Fruit fly (Drosophila melanogaster): Measurements from ENCODE around the gene CG6171.

CG6171 gene

DNA sequence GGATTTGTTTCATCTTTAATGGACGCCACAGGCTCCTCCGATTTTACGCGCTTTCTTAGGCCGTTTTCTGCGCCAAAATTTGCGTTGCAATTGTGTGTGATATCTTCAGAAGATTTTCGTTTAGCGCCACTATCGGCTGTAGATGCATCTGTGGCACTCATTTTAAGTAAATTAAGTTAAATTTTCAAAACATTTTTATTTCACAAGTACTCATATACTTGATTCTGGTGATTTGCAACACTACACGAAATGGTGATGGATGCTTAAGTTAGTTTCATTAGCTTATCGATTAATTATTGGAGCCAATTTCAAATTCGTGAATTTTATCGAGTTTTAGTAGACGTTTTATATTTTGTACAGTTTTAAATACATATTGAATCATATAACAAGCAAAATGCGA lies at the start of gene CG6171:
Gene CG6171, minus strand, starts transcription at position 250 of the 400 bp plus-strand sequence.
- TF ChIP-seq noc (tag; optimal IDR thresholded peaks at IDR 0.05) = no peak

DNA sequence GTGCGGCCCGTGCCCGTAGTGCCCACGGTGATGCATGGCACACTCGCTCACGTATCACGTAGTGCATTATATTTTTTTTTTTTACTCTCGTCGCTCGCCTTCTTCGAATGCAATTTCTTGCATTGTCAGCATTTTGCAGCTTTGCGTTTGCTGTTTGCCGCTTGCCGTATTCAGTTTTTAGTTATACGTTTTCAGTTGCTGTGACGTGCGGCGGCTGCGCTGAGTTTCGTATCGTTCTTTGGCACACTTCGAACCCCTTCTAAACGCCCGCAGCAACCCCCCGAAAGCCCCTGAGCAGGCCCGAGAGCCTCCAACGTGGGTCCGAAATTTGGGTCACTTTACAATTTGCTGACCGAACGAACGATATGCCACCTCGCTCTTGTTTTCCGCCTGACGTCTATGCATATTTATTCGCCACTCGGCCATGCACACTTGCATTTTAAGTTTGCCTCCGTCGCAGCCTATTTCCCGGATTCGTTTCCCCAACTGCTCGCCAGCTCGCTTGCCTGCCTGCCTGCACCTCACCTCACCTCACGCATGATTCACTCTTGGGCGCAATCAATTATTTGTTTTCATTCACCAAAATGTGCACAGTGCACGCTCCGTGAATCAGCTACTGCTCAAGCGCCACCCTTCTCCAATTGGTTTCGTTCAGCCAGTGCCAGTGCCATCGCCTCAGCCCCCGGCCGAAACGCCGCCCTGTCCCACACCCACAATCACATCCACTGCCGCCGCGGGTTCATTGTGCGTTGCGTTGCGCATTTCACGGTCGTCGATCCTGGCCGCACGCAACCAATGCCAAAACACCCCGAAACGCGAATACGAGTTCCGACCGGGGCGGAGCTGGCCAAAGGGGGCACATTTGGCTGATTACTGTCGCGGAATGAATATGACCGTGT lies 47.3 kb upstream of the CG6171 start:
- TF ChIP-seq noc (tag; optimal IDR thresholded peaks at IDR 0.05) = no peak

DNA sequence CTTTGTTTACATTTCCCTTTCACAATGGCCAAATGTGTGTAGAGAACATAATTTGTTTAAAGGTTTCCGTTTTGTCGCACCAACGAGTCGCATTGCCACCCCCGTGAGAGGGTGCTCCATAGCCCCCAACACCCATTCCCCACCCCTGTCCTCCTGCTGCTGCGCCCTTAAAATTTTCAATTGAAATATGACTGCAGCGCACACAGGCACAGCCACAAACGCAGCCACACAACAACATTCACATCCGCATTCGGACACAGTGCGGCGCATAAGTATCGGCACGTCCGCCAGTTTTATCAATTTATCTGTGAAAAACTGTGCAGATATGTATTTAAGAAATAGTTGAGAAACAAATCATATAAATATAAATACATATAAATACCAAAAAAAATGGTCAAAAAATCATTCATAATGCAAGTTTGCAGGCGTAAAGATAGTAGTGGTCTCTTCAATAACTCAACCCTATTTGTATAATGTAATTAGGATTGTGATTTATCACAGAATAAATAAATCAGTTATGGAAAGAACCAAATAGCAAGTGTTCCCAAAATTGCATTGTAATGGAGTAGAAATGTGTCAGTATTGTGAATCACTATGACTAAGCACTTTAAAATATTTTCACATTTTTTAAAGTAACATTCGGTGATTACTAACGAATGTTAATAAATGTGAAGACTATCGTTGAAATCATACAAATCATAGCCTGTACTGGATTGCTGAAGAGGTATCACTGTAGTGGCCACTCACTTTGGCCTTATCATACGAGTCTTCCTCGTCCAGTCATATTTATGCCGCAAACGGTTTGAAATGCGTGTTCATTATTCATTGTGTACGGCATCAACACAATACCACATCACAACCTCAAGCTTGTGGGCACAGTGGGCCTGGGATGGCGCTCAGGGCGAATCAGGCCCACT lies 46.4 kb upstream of the CG6171 start:
- TF ChIP-seq noc (tag; optimal IDR thresholded peaks at IDR 0.05) = no peak

DNA sequence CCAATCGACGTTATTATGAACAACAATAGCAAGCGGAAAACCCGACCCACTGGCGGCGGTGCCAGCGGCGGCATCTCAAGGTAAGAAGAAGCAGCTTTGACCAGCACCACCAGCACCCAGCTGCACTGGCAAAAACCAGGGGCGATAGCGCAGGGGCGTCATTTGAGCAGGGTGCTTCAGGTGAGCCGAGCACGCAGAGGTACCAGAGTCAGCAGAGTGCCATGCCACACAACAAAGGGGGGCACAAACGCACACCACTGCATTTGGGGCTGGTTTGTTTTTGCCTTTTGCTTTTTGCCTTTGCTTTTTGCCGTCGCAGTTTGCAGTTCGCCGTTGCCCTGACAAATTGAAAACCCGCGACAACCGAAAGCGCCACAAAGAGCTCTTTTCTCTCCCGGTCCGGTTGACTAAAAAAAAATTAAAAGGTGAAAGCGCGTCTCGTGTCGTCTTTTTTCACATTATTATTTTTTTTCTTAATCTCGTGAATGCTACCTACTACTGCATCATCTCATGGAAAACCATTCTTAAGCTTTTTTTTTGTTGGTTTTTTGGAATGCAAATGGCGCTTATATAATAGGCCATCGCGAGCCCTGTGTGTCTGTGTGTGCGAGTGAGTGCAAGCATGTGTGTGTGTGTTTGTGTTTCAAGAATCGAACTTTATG lies 45.6 kb upstream of the CG6171 start:
- TF ChIP-seq noc (tag; optimal IDR thresholded peaks at IDR 0.05) = no peak

DNA sequence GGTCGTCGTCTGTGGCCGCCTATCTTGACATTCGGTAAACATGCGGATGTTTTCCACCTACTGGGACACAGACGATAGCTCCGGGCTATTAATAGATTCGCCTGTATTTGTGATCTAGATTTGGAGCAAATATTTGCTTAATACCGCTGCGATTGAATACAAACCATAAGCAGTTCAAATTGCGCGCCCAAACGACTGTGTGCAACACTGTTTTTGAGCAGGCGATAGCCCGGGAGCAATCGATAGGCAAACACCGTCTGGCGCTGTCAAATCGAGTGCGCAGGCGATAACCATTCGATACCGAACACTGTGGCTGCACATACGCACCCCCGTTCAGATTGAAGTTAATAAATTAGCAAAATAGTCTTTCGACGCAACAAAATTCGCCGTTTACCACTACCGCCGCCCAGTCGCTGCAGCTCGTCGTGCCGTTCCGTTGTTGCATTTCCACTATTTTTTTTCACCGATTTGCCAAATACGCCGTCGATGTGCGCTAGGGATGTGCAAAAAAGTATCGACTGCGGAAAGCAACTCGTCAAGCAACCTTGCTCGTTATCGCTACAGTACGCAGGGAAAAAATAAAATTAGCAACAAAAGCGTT lies 44.6 kb upstream of the CG6171 start, which contains the start of gene Atx2:
Gene Atx2, plus strand, starts transcription at position 293 of the 601 bp plus-strand sequence.
- no peak for TF ChIP-seq noc (tag; optimal IDR thresholded peaks at IDR 0.05)

DNA sequence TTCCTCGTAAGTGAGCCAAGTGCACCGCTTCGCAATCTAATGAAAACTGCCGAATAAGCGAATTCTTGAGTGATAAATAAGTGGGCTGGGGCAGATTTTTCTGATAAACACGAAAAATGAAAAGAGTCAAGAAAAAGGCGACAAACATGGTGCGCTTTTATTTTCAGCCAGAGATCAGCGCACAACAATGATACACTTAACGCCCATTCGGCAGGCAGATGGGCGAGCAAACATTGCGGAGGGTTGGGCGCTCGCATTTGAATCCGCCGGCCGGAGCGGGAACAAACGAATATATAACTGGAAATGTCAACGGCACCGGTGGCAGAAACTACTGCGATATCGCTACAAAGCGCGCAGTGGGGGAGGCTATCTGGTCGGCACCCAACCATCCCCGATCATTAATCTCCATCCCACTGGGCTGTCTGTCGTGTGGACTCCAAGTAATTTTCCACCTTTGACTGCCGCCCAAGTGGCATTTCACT lies 43.4 kb upstream of the CG6171 start, which contains the start of gene CG6125:
Gene CG6125, minus strand, starts transcription at position 51 of the 482 bp plus-strand sequence.
- TF ChIP-seq noc (tag; optimal IDR thresholded peaks at IDR 0.05) = no peak

DNA sequence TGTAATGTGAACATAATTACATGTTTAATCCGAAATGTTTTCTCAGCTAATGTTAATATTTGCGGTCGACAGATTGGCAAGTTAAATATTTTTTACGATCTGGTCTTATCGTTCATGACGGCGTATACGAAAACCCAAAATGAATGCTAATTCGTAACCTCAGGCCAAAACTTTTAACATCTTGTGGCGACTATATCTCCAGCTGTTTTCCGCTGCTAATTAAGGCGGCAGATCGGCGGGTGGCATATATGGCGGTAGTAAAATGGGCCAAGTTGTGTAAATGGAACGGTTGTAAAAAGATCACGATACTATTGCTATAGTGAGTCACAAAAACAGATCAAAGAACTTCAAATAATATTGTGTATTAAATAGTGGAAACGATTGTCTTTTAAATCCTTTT lies 42.7 kb upstream of the CG6171 start:
- no peak for TF ChIP-seq noc (tag; optimal IDR thresholded peaks at IDR 0.05)

DNA sequence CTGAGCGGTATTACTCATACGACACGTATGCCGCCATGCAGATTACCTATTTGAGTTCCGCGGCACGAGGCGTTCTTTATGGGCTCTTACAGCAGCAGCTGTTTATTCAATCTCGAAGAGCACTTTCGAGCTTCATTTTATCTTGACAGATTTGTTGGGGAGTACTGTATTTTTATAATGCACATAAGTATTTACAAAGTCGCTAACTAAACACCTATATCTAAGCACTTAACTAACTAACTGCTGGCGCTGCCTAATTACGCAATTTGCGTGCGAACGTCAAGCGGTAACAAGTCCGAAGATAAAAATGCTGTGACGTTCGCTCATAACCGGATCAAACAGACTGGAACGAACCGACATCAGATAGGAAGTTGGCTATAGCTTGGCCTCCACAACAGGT lies 39.0 kb upstream of the CG6171 start:
- TF ChIP-seq noc (tag; optimal IDR thresholded peaks at IDR 0.05) = peak; percentile 78

DNA sequence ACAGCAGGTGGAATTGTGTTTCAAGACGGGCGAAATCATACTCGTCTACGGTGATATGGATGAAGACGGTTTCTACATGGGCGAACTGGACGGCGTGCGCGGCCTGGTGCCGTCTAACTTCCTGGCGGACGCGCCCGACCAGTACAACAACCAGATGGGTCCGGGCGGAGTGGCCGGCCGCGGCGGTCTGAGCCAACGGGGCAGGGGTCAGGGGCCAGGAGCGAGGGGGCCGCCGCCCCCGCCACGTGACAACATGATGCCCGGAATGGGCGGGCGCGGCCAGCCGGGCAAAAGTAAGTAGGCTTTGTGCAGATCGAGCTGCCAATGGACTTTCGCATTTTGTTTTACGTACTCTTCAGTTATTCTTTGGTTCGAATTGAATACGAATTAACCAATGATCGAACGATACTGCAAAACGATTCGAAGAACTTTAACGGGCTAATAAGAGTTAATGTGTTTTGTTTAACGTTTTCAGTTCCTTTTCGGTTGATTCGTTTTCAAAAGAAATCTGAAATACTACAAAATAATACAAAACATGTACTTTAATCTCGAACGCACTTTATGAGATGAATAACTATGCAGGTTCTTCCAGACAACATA lies 29.6 kb upstream of the CG6171 start:
- no peak for TF ChIP-seq noc (tag; optimal IDR thresholded peaks at IDR 0.05)

DNA sequence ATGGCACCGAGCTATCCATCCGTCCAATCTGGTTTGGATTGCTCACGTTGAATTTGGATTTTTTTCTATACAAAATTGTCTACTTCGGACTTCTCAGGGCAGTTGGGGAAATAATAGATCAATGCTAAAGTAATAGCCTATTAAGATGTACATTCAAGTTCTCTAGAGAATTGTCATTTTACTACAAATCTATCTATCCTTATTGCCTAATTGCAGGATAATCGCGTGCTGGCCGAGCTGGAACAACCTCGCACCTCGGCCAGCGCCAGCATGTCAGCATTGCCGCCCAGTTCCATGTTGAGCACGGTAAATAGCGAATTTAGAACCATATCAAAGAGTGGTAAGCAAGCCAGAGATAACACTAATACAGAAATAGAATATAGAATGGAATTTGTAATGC lies 19.2 kb upstream of the CG6171 start, which contains the start of gene h-cup:
Gene h-cup, minus strand, starts transcription at position 101 of the 400 bp plus-strand sequence.
- no peak for TF ChIP-seq noc (tag; optimal IDR thresholded peaks at IDR 0.05)

DNA sequence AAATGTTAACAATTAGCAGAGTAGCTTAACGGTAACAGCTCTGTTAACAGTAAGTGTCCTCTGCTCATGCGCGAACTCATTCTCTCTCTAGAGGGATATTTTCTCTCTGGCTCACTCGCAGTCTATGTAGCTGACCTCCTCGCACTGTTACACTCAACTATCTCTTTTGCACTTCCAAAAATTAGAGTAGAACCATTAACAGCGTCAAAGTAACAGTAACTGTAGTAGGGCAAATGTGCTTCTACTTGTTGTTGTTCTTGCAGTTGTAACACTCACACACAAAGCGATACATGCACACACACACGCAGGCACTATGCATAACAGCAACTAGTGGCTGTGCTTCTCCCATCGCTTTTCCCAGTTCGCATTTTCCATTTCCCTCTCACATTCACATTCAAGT lies 15.4 kb upstream of the CG6171 start:
- TF ChIP-seq noc (tag; optimal IDR thresholded peaks at IDR 0.05) = no peak

DNA sequence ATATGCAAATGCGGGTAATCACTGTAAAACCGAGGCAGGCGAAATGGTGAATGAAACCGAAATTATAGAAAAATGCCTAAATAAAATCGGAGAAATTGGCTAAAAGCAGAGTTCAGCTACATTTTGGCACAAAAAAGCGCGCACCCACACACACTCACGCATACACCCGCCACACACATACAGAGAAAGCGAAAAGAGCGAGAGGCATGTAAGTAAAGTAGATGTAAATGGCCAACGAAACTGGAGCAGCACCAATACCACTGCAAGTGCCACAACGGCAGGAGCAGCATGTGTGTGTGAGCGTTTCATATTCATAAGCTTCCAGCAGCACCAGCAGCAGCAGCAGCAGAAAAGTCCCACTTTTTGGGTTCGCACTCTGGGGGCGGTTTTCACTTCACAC lies 11.8 kb upstream of the CG6171 start:
- no peak for TF ChIP-seq noc (tag; optimal IDR thresholded peaks at IDR 0.05)

DNA sequence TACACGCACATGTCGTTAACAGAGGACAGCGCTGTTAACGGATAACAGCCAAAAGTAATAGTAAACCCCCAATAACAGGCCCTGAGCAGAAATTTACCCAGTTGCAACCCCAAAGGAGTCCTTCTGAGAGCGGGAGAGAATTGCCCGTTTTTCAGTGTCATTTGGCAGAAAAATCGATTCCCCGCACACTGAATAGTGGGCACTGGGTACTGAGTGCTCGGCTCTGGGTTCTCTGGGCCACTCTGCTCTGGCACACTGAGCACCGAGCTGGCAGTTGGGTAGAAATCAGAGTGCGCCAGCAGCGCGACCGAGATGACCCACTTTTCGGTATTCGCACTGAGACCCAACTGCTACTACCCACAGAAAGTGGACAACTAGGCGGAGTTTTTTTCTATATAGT lies 10.7 kb upstream of the CG6171 start, which contains the start of gene Rbp:
Gene Rbp, plus strand, starts transcription at position 239 of the 400 bp plus-strand sequence.
- TF ChIP-seq noc (tag; optimal IDR thresholded peaks at IDR 0.05) = no peak

DNA sequence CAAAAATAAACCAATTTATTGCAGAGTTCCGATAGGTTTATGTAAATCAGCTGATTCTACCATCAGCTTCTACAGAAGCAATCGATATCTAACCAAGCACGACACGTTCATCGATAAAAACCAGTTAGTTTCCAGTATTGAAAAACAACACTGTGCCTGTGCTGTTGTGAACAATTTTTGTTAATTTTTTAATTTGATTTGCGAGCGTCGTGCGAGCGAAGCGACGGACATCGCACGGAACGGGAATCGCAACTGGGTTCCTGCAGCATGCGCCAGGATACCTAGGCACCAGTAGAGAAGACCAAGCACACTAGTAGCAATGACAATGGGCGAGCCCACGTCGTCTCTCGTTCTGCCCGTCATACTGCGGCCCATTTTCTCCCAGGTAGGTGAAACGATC lies 8.2 kb upstream of the CG6171 start, which contains the start of the genes Ccm3 and CG6136:
Gene Ccm3, plus strand, starts transcription at position 125 of the 400 bp plus-strand sequence.
Gene CG6136, minus strand, starts transcription at position 380 of the 400 bp plus-strand sequence.
- peak; percentile 52 for TF ChIP-seq noc (tag; optimal IDR thresholded peaks at IDR 0.05)

Data from whole organism, larva.